Fruit fly (Drosophila melanogaster): ENCODE results near the gene RhoGEF3.

Gene RhoGEF3

dm6 chr3L:347641-348405 is 70.6 kb downstream of the RhoGEF3 start (continued):
- peak; percentile 29 for TF ChIP-seq twi (tag; optimal IDR thresholded peaks at IDR 0.05)
- TF ChIP-seq CG4707 (GFP tag; optimal IDR thresholded peaks at IDR 0.05), result peak; percentile 59
- TF ChIP-seq nmo (GFP tag; optimal IDR thresholded peaks at IDR 0.05), result peak; percentile 78
- TF ChIP-seq Sin3A (optimal IDR thresholded peaks at IDR 0.05), result no peak
- no peak for TF ChIP-seq C15 (GFP tag; IDR thresholded peaks at IDR 0.05)
- peak; percentile 51 for TF ChIP-seq CG14667 (GFP tag; IDR thresholded peaks at IDR 0.05)
- TF ChIP-seq CG13624 (GFP tag; optimal IDR thresholded peaks at IDR 0.05), result peak; percentile 15
- TF ChIP-seq luna (GFP tag; optimal IDR thresholded peaks at IDR 0.05), result no peak
- peak; percentile 71 for TF ChIP-seq pb (GFP tag; optimal IDR thresholded peaks at IDR 0.05)
- TF ChIP-seq CG8281 (tag; optimal IDR thresholded peaks at IDR 0.05), result no peak
- peak; percentile 88 for TF ChIP-seq CG17385 (GFP tag; optimal IDR thresholded peaks at IDR 0.05)
- TF ChIP-seq gsb-n (tag; optimal IDR thresholded peaks at IDR 0.05), result peak; percentile 67
- TF ChIP-seq her (GFP tag; optimal IDR thresholded peaks at IDR 0.05), result peak; percentile 72
- peak; percentile 57 for TF ChIP-seq bab2 (GFP tag; optimal IDR thresholded peaks at IDR 0.05)
- peak; percentile 61 for TF ChIP-seq nom (GFP tag; optimal IDR thresholded peaks at IDR 0.05)
- peak; percentile 80 for TF ChIP-seq CG1024 (GFP tag; IDR thresholded peaks at IDR 0.05)
- no peak for TF ChIP-seq MESR4 (GFP tag; optimal IDR thresholded peaks at IDR 0.05)
- TF ChIP-seq HHEX (GFP tag; optimal IDR thresholded peaks at IDR 0.05), result peak; percentile 60
- TF ChIP-seq CG5953 (GFP tag; IDR thresholded peaks at IDR 0.05), result peak; percentile 66
- TF ChIP-seq vnd (GFP tag; IDR thresholded peaks at IDR 0.05; ENCODE audit: partially characterized antibody), result no peak
- 0 out of 2 replicates have a peak, but pooled peaks have one; percentile 43 for TF ChIP-seq CG43689 (GFP tag; IDR thresholded peaks at IDR 0.05)
- TF ChIP-seq D19A (tag; optimal IDR thresholded peaks at IDR 0.05), result peak; percentile 71
- peak; percentile 53 for TF ChIP-seq CG17802 (tag; optimal IDR thresholded peaks at IDR 0.05)
- TF ChIP-seq CG9727 (GFP tag; optimal IDR thresholded peaks at IDR 0.05), result peak; percentile 72
- TF ChIP-seq CG8290 (GFP tag; optimal IDR thresholded peaks at IDR 0.05), result peak; percentile 38
- TF ChIP-seq CG8290 (tag; optimal IDR thresholded peaks at IDR 0.05), result peak in 1 of 2 experiments; percentile 71
- peak; percentile 61 for TF ChIP-seq CG2875 (GFP tag; optimal IDR thresholded peaks at IDR 0.05)
- no peak for TF ChIP-seq CG34224 (GFP tag; IDR thresholded peaks at IDR 0.05; ENCODE audit: partially characterized antibody)
- TF ChIP-seq CG6683 (GFP tag; optimal IDR thresholded peaks at IDR 0.05), result peak; percentile 40
- TF ChIP-seq Fer3 (tag; optimal IDR thresholded peaks at IDR 0.05), result peak; percentile 34
- no peak for TF ChIP-seq salm (tag; optimal IDR thresholded peaks at IDR 0.05)
- TF ChIP-seq Doc3 (GFP tag; IDR thresholded peaks at IDR 0.05; ENCODE audit: partially characterized antibody), result no peak
- no peak for TF ChIP-seq bigmax (GFP tag; optimal IDR thresholded peaks at IDR 0.05)
- peak; percentile 43 for TF ChIP-seq CG3065 (GFP tag; optimal IDR thresholded peaks at IDR 0.05)
- TF ChIP-seq NC2β (GFP tag; optimal IDR thresholded peaks at IDR 0.05), result peak; percentile 65
- TF ChIP-seq lmd (GFP tag; IDR thresholded peaks at IDR 0.05), result peak; percentile 69
- peak; percentile 34 for TF ChIP-seq CG17568 (GFP tag; optimal IDR thresholded peaks at IDR 0.05)
- peak; percentile 62 for TF ChIP-seq CG13123 (GFP tag; optimal IDR thresholded peaks at IDR 0.05)
- TF ChIP-seq CG31388 (GFP tag; optimal IDR thresholded peaks at IDR 0.05), result peak; percentile 27
- no peak for TF ChIP-seq usp (GFP tag; optimal IDR thresholded peaks at IDR 0.05)
- no peak for TF ChIP-seq CG16813 (GFP tag; IDR thresholded peaks at IDR 0.05; ENCODE audit: partially characterized antibody)
- TF ChIP-seq CG33557 (GFP tag; optimal IDR thresholded peaks at IDR 0.05), result peak; percentile 59
- TF ChIP-seq CG1832 (GFP tag; optimal IDR thresholded peaks at IDR 0.05), result no peak
- TF ChIP-seq nerfin-1 (tag; optimal IDR thresholded peaks at IDR 0.05), result peak; percentile 53
- TF ChIP-seq CG2116 (GFP tag; optimal IDR thresholded peaks at IDR 0.05), result no peak
- peak; percentile 73 for TF ChIP-seq CG8089 (GFP tag; optimal IDR thresholded peaks at IDR 0.05)
- TF ChIP-seq CG6654 (GFP tag; optimal IDR thresholded peaks at IDR 0.05), result peak; percentile 48
- TF ChIP-seq en (GFP tag; optimal IDR thresholded peaks at IDR 0.05), result peak; percentile 63
- TF ChIP-seq sqz (GFP tag; optimal IDR thresholded peaks at IDR 0.05), result no peak

All from whole organism, embryonic.